Worm (Caenorhabditis elegans) whole organism, L2 larva: Measurements from ENCODE around the gene ugt-18.

ENCODE experiments used
- ama-1 ChIP-seq: fragments of 150-350 bp; optimal IDR thresholded peaks from 2 replicates; lab custom pipeline; 2018; ENCODE audit warnings: inconsistent platforms
- ceh-82 ChIP-seq: fragments of 150-350 bp; optimal IDR thresholded peaks from 2 replicates; lab custom pipeline; 2014; ENCODE audit warnings: missing biosample characterization, missing genetic modification characterization
- lin-13 ChIP-seq: fragments of 150-350 bp; optimal IDR thresholded peaks from 2 replicates; lab custom pipeline; 2014; ENCODE audit warnings: missing biosample characterization, missing genetic modification reagents, missing genetic modification characterization
- mdl-1 ChIP-seq, 2 experiments: fragments of 150-350 bp in 1 of 2; sonication (generic microtip) in 1 of 2; optimal IDR thresholded peaks; 2 replicates each; lab custom pipeline; 2017; ENCODE audit warnings: missing biosample characterization in 2 of 2, missing genetic modification characterization in 2 of 2

- TF ChIP-seq lin-13 (GFP tag; lab: Kevin White, UChicago) (no peak), ama-1 (lab: Kevin White, UChicago) (no peak), mdl-1 (tag; optimal IDR thresholded peaks at IDR 0.05; lab: Kevin White, UChicago) (no peak), ceh-82 (tag; lab: Kevin White, UChicago) (no peak)
Measured at ce11 chrV:12852355-12852754, 32.3 kb downstream of the ugt-18 start.
